Worm (Caenorhabditis elegans): Measurements from ENCODE around the gene T02H6.4.

The T02H6.4 gene

DNA sequence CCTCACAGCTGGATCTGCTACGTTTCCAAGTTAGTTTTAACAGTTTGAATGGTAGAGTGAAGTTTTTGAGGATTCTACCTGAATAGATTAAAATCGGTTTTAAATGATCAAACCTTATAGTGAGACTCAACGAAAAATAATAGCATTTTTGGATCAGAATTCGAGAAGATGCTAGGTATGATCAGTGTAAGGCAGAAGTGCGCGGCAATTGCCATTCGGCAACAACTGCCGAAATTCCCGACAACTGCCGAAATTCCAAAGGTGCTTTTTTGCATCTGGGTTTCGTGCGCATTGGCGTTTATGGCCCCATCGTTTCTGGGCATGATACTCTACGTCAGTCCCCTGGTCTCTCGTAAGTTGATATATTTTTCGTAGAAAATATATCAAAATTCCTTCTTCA, 6.4 kb upstream of the T02H6.4 start, which contains the start of gene T02H6.6:
Gene T02H6.6, plus strand, starts transcription at position 301 of the 400 bp plus-strand sequence.
- TF ChIP-seq unc-62 (GFP tag; optimal IDR thresholded peaks at IDR 0.05) (no peak), F39B2.1 (GFP tag; IDR thresholded peaks at IDR 0.05) (no peak), ceh-27 (GFP tag; optimal IDR thresholded peaks at IDR 0.05) (no peak), F57C9.4 (tag; optimal IDR thresholded peaks at IDR 0.05) (no peak), nhr-90 (tag; optimal IDR thresholded peaks at IDR 0.05) (no peak), hrde-1 (tag; optimal IDR thresholded peaks at IDR 0.05; ENCODE audit: borderline replicate concordance) (no peak), hmg-1.2 (GFP tag; IDR thresholded peaks at IDR 0.05) (no peak), rec-8 (tag; optimal IDR thresholded peaks at IDR 0.05) (no peak), bed-1 (GFP tag; IDR thresholded peaks at IDR 0.05) (no peak)

DNA sequence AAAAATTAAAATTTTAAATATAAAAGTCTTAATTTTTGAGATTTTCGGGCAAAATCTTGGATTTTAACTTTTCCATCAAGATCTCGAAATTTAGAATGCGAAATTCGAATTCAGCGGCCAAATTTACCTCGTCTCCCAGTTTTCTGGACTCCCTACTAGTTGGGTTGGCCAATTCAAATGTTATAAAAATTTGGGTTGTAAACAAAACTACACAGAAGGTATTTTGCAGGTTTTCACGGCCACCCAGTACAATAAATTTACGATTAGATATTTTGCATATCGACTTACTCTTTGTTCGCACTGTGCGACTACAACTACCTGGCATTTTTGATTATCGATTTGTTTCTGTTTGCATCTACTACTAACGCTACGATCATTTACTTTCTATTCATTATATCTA, 5.0 kb upstream of the T02H6.4 start, which contains the start of gene T02H6.5:
Gene T02H6.5, plus strand, starts transcription at position 301 of the 400 bp plus-strand sequence.
- TF ChIP-seq tbp1 (GFP tag; optimal IDR thresholded peaks at IDR 0.05): no peak
- TF ChIP-seq D2030.7 (GFP tag; IDR thresholded peaks at IDR 0.05): no peak
- no peak for TF ChIP-seq atf-7 (tag; optimal IDR thresholded peaks at IDR 0.05)
- TF ChIP-seq Y95B8A.8 (GFP tag; IDR thresholded peaks at IDR 0.05): no peak
- TF ChIP-seq rcor-1 (GFP tag; IDR thresholded peaks at IDR 0.05): no peak
- no peak for TF ChIP-seq attf-6 (GFP tag; IDR thresholded peaks at IDR 0.05)
- TF ChIP-seq snpc-3.4 (tag; optimal IDR thresholded peaks at IDR 0.05): no peak
- TF ChIP-seq ztf-26 (tag; optimal IDR thresholded peaks at IDR 0.05): no peak
- no peak for TF ChIP-seq cebp-2 (GFP tag; IDR thresholded peaks at IDR 0.05)

DNA sequence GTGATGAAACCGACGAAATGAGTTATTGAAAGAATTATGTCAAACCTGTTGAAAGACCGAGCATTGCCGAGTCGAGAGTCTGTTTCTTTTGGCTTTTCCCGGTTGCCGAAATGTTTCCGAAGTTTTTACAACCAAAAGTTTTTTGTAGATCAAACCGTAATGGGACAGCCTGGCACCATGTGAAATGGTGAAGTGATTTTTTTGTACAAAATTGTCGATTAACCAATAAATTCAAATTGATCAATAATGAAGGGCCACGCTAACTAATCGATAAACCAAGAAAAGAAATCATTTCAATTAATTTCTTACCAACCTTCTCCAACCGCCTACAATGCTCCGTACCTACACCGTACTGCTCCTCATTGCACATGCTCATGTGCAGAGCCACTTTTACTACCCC, 1.7 kb downstream of the T02H6.4 start, which contains the start of gene T02H6.3:
Gene T02H6.3, plus strand, starts transcription at position 301 of the 400 bp plus-strand sequence.
- no peak for TF ChIP-seq nhr-90 (tag; optimal IDR thresholded peaks at IDR 0.05)
- no peak for TF ChIP-seq ceh-100 (GFP tag; IDR thresholded peaks at IDR 0.05)
- no peak for TF ChIP-seq tlf-1 (GFP tag; optimal IDR thresholded peaks at IDR 0.05)
- no peak for TF ChIP-seq athp-1 (tag; optimal IDR thresholded peaks at IDR 0.05)
- TF ChIP-seq nhr-27 (tag; optimal IDR thresholded peaks at IDR 0.05): no peak

DNA sequence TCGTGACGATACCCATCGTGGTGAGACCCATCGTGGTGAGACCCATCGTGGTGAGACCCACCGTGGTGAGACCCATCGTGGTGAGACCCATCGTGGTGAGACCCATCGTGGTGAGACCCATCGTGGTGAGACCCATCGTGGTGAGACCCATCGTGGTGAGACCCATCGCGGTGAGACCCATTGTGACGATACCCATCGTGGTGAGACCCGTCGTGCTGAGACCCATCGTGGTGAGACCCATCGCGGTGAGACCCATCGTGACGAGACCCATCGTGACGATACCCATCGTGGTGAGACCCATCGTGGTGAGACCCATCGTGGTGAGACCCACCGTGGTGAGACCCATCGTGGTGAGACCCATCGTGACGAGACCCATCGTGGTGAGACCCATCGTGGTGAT, 5.2 kb downstream of the T02H6.4 start:
- TF ChIP-seq lin-26 (GFP tag; IDR thresholded peaks at IDR 0.05) (0 out of 2 replicates have a peak, but pooled peaks have one; percentile 56), ztf-28 (GFP tag; IDR thresholded peaks at IDR 0.05) (peak; percentile 86), F33H1.4 (GFP tag; IDR thresholded peaks at IDR 0.05) (peak; percentile 77), ztf-25 (GFP tag; IDR thresholded peaks at IDR 0.05) (peak; percentile 81), bed-1 (GFP tag; IDR thresholded peaks at IDR 0.05) (peak; percentile 93; the same call in 1 of the 2 replicates), cebp-2 (GFP tag; IDR thresholded peaks at IDR 0.05) (peak; percentile 58; the same call in 1 of the 2 replicates), madf-8 (GFP tag; conservative IDR thresholded peaks at IDR 0.05) (peak; percentile 22; the same call in 1 of the 2 replicates), ceh-91 (GFP tag; IDR thresholded peaks at IDR 0.05) (peak; percentile 72; the same call in 1 of the 2 replicates), C17E4.6 (GFP tag; IDR thresholded peaks at IDR 0.05) (0 out of 2 replicates have a peak, but pooled peaks have one; percentile 42), attf-6 (GFP tag; IDR thresholded peaks at IDR 0.05) (peak; percentile 52; the same call in 1 of the 2 replicates), nhr-120 (GFP tag; IDR thresholded peaks at IDR 0.05) (0 out of 2 replicates have a peak, but pooled peaks have one; percentile 75), egl-18 (GFP tag; IDR thresholded peaks at IDR 0.05) (0 out of 2 replicates have a peak, but pooled peaks have one; percentile 37), B0019.2 (GFP tag; conservative IDR thresholded peaks at IDR 0.05) (0 out of 2 replicates have a peak, but pooled peaks have one; percentile 32), attf-3 (GFP tag; conservative IDR thresholded peaks at IDR 0.05) (0 out of 2 replicates have a peak, but pooled peaks have one; percentile 53), pbrm-1 (GFP tag; IDR thresholded peaks at IDR 0.05) (0 out of 2 replicates have a peak, but pooled peaks have one; percentile 30), D2030.7 (GFP tag; IDR thresholded peaks at IDR 0.05) (peak; percentile 54), Y79H2A.3 (GFP tag; conservative IDR thresholded peaks at IDR 0.05) (peak; percentile 52; the same call in 1 of the 2 replicates), lir-1 (GFP tag; conservative IDR thresholded peaks at IDR 0.05) (0 out of 2 replicates have a peak, but pooled peaks have one; percentile 19), F37B4.10 (GFP tag; IDR thresholded peaks at IDR 0.05) (peak; percentile 90; the same call in 1 of the 2 replicates), ceh-58 (GFP tag; IDR thresholded peaks at IDR 0.05) (peak; percentile 74; the same call in 1 of the 2 replicates), nfyb-1 (GFP tag; IDR thresholded peaks at IDR 0.05) (peak; percentile 68), madf-3 (GFP tag; IDR thresholded peaks at IDR 0.05) (peak; percentile 76), sea-2 (GFP tag; IDR thresholded peaks at IDR 0.05) (peak; percentile 72; the same call in 1 of the 2 replicates), ztf-6 (GFP tag; IDR thresholded peaks at IDR 0.05) (peak; percentile 54; the same call in 1 of the 2 replicates), aptf-3 (GFP tag; IDR thresholded peaks at IDR 0.05) (peak; percentile 91)

Data from whole organism, young adult.